Worm (Caenorhabditis elegans) whole organism, young adult: Measurements from ENCODE around the gene algn-1.

Source experiments
- hmg-20 ChIP-seq: fragments of 200-800 bp; sonication (Bioruptor generic); IDR thresholded peaks from 2 replicates; pipeline ENCODE4 v1.3.6; 2022; ENCODE audit warnings: missing genetic modification reagents, missing genetic modification characterization, missing compliant biosample characterization
- lin-35 ChIP-seq, 3 experiments: fragments of 150-350 bp in 2 of 3; sonication (generic microtip) in 1 of 3; optimal IDR thresholded peaks; 2 replicates each; lab custom pipeline; 2014 to 2018; ENCODE audit warnings: missing biosample characterization in 3 of 3, missing genetic modification characterization in 3 of 3, missing genetic modification reagents in 3 of 3
- madf-3 ChIP-seq: fragments of 200-800 bp; sonication (Bioruptor generic); IDR thresholded peaks from 2 replicates; pipeline ENCODE4 v1.3.6; 2022; ENCODE audit warnings: missing genetic modification reagents, missing genetic modification characterization, missing compliant biosample characterization
- madf-8 ChIP-seq: fragments of 200-800 bp; sonication (Bioruptor generic); conservative IDR thresholded peaks from 2 replicates; pipeline ENCODE4 v1.3.6; 2022; ENCODE audit warnings: missing genetic modification reagents, missing genetic modification characterization, missing compliant biosample characterization
- nfya-1 ChIP-seq: sonication (generic microtip); optimal IDR thresholded peaks from 2 replicates; lab custom pipeline; 2017; ENCODE audit warnings: antibody characterized with exemption, missing compliant biosample characterization, missing genetic modification characterization, borderline replicate concordance; ENCODE audit not compliant: insufficient read depth
- nhr-120 ChIP-seq: fragments of 200-800 bp; sonication (Bioruptor generic); IDR thresholded peaks from 2 replicates; pipeline ENCODE4 v1.3.6; 2022; ENCODE audit warnings: missing genetic modification characterization, missing compliant biosample characterization
- nhr-179 ChIP-seq: sonication (generic microtip); optimal IDR thresholded peaks from 2 replicates; lab custom pipeline; 2016; ENCODE audit warnings: mild to moderate bottlenecking, missing genetic modification characterization, missing compliant biosample characterization

- no peak for TF ChIP-seq lin-35 (GFP tag; optimal IDR thresholded peaks at IDR 0.05; lab: Kevin White, UChicago)
- no peak for TF ChIP-seq madf-3 (GFP tag; lab: Robert Waterston, UW)
- TF ChIP-seq nhr-179 (tag; lab: Kevin White, UChicago), result no peak
- no peak for TF ChIP-seq madf-8
- TF ChIP-seq nfya-1, result no peak
- no peak for TF ChIP-seq hmg-20 (GFP tag; lab: Robert Waterston, UW)
- no peak for TF ChIP-seq nhr-120 (GFP tag; lab: Robert Waterston, UW)
Observed at ce11 chrIII:6450596-6450995, 9.3 kb upstream of the algn-1 start, which contains the start of gene T26A5.6.
